Worm (Caenorhabditis elegans): ENCODE results near the gene exp-2.

DNA sequence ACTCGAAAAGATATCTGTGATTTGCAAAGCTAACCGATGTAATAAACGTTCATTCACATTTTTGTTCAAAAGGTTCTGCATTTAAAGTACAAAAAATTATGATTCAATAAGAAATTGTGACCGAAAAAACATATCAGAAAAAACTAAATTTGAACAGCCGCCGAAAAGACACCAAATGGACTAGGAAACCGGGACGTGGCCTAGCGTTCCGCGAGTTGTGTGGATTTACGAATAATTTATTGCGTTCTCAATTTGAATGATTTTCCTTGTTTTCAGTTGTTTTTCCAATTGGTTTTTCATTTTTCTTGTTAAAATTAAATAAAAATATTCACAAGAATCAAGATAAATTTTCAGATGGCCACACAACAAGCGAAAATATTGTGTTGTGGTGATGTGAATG is 23.7 kb upstream of the exp-2 start, which contains the start of gene cwf-19L1:
- no peak for TF ChIP-seq ztf-11 (tag; optimal IDR thresholded peaks at IDR 0.05)
- no peak for TF ChIP-seq ceh-16 (tag; optimal IDR thresholded peaks at IDR 0.05)
- TF ChIP-seq nhr-77 (tag; optimal IDR thresholded peaks at IDR 0.05) = no peak
- no peak for TF ChIP-seq aly-2 (tag; optimal IDR thresholded peaks at IDR 0.05)

Data from whole organism, L3 larva.